Fruit fly (Drosophila melanogaster): ENCODE data around the gene eIF5B.

The eIF5B gene

dm6 chr3L:3397849-3398248 lies 62.9 kb downstream of the eIF5B start (continued):
- TF ChIP-seq gcm (GFP tag; optimal IDR thresholded peaks at IDR 0.05) (no peak), HHEX (GFP tag; optimal IDR thresholded peaks at IDR 0.05) (no peak), CG17568 (GFP tag; optimal IDR thresholded peaks at IDR 0.05) (no peak), Kr (GFP tag; optimal IDR thresholded peaks at IDR 0.05) (no peak), CG15073 (GFP tag; optimal IDR thresholded peaks at IDR 0.05) (no peak), CG10366 (GFP tag; IDR thresholded peaks at IDR 0.05) (no peak), onecut (GFP tag; IDR thresholded peaks at IDR 0.05) (no peak), Oli (tag; optimal IDR thresholded peaks at IDR 0.05) (no peak), Usf (GFP tag; optimal IDR thresholded peaks at IDR 0.05) (no peak), CG7745 (tag; optimal IDR thresholded peaks at IDR 0.05) (no peak), fd64A (GFP tag; optimal IDR thresholded peaks at IDR 0.05) (no peak), CG2199 (GFP tag; IDR thresholded peaks at IDR 0.05) (no peak), pros (GFP tag; optimal IDR thresholded peaks at IDR 0.05) (no peak), pnt (GFP tag; optimal IDR thresholded peaks at IDR 0.05) (no peak), CG17912 (GFP tag; optimal IDR thresholded peaks at IDR 0.05) (no peak), CG5180 (GFP tag; optimal IDR thresholded peaks at IDR 0.05) (no peak), CG30431 (GFP tag; optimal IDR thresholded peaks at IDR 0.05) (no peak), Stat92E (GFP tag; optimal IDR thresholded peaks at IDR 0.05) (no peak), dpn (GFP tag; optimal IDR thresholded peaks at IDR 0.05) (no peak), lab (GFP tag; optimal IDR thresholded peaks at IDR 0.05) (no peak), yki (optimal IDR thresholded peaks at IDR 0.05) (no peak), slbo (GFP tag; IDR thresholded peaks at IDR 0.05) (no peak), CG9215 (GFP tag; IDR thresholded peaks at IDR 0.05) (no peak), CG7556 (GFP tag; optimal IDR thresholded peaks at IDR 0.05) (no peak), CG17802 (tag; optimal IDR thresholded peaks at IDR 0.05) (no peak), prd (optimal IDR thresholded peaks at IDR 0.05) (no peak), prd (GFP tag; IDR thresholded peaks at IDR 0.05) (peak; percentile 51; the same call in 1 of the 3 replicates), CG2712 (tag; optimal IDR thresholded peaks at IDR 0.05) (peak; percentile 45), Hr51 (GFP tag; optimal IDR thresholded peaks at IDR 0.05) (no peak), danr (GFP tag; IDR thresholded peaks at IDR 0.05) (no peak), NK7.1 (GFP tag; optimal IDR thresholded peaks at IDR 0.05) (no peak), CG14667 (GFP tag; IDR thresholded peaks at IDR 0.05) (no peak), CG7271 (tag; optimal IDR thresholded peaks at IDR 0.05) (no peak), Hr78 (GFP tag; optimal IDR thresholded peaks at IDR 0.05) (no peak), CG12744 (GFP tag; optimal IDR thresholded peaks at IDR 0.05) (no peak), CG13894 (tag; optimal IDR thresholded peaks at IDR 0.05) (no peak), CG12236 (GFP tag; optimal IDR thresholded peaks at IDR 0.05) (no peak), MTF-1 (GFP tag; optimal IDR thresholded peaks at IDR 0.05; ENCODE audit: borderline replicate concordance) (no peak), CG4707 (GFP tag; optimal IDR thresholded peaks at IDR 0.05) (no peak), CG3163 (GFP tag; optimal IDR thresholded peaks at IDR 0.05) (no peak), fd102C (GFP tag; optimal IDR thresholded peaks at IDR 0.05) (peak; percentile 11), PHDP (tag; optimal IDR thresholded peaks at IDR 0.05) (no peak), nom (GFP tag; optimal IDR thresholded peaks at IDR 0.05) (peak; percentile 85), ewg (GFP tag; optimal IDR thresholded peaks at IDR 0.05) (no peak), ap (GFP tag; IDR thresholded peaks at IDR 0.05) (no peak), esg (GFP tag; conservative IDR thresholded peaks at IDR 0.05) (peak; percentile 8; the same call in 1 of the 2 replicates), CG1792 (GFP tag; optimal IDR thresholded peaks at IDR 0.05) (no peak), gsb (GFP tag; IDR thresholded peaks at IDR 0.05) (no peak), Mad (GFP tag; optimal IDR thresholded peaks at IDR 0.05) (no peak), Awh (GFP tag; IDR thresholded peaks at IDR 0.05) (no peak), ase (GFP tag; IDR thresholded peaks at IDR 0.05) (no peak)
